Fruit fly (Drosophila melanogaster): ENCODE results near the gene CG11052.

DNA sequence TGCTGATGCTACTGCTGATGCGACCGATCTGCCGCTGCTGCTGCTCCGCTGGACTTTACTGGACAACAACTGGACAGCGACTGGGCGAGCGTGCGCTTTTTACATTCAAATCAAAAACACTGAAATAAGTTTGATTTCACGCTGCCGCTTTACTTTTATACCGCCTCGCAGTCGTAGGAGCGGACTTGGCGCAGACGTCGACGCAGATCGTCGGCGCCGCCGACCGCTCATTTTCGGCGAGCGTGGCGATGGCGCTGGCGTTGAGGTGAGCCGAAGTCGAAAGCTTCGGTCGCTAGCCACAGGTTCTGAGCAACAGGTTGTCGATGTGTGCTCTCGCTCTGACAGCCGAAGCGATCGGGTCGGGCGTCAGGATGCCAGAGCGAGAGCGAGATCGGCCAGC lies 13.4 kb downstream of the CG11052 start, which contains the start of gene Elovl7:
- TF ChIP-seq CG1621 (tag; optimal IDR thresholded peaks at IDR 0.05), result no peak
- TF ChIP-seq Blimp-1 (GFP tag; optimal IDR thresholded peaks at IDR 0.05), result no peak
- no peak for TF ChIP-seq pdm3 (GFP tag; optimal IDR thresholded peaks at IDR 0.05)
- TF ChIP-seq OdsH (GFP tag; optimal IDR thresholded peaks at IDR 0.05), result no peak
- TF ChIP-seq Eip93F (GFP tag; optimal IDR thresholded peaks at IDR 0.05), result no peak
- no peak for TF ChIP-seq CG16779 (tag; optimal IDR thresholded peaks at IDR 0.05)
- TF ChIP-seq CG10631 (GFP tag; optimal IDR thresholded peaks at IDR 0.05), result no peak
- no peak for TF ChIP-seq CG8632 (GFP tag; optimal IDR thresholded peaks at IDR 0.05)
- TF ChIP-seq lz (GFP tag; optimal IDR thresholded peaks at IDR 0.05), result no peak
- no peak for TF ChIP-seq dac (GFP tag; optimal IDR thresholded peaks at IDR 0.05)
- TF ChIP-seq Ets21C (GFP tag; optimal IDR thresholded peaks at IDR 0.05), result no peak
- TF ChIP-seq CG3032 (tag; optimal IDR thresholded peaks at IDR 0.05), result no peak
- no peak for TF ChIP-seq CG7368 (GFP tag; optimal IDR thresholded peaks at IDR 0.05)
- no peak for TF ChIP-seq esn (GFP tag; optimal IDR thresholded peaks at IDR 0.05)

Measured in whole organism, prepupa.